Worm (Caenorhabditis elegans) whole organism, early embryonic: Measurements from ENCODE around the gene gst-44.

ENCODE experiments used
- aly-1 ChIP-seq: sonication (generic microtip); optimal IDR thresholded peaks from 2 replicates; lab custom pipeline; 2016; ENCODE audit warnings: missing genetic modification characterization, missing compliant biosample characterization
- ama-1 ChIP-seq: fragments of 150-350 bp; optimal IDR thresholded peaks from 2 replicates; lab custom pipeline; 2014
- ceh-36 ChIP-seq: sonication (generic microtip); optimal IDR thresholded peaks from 2 replicates; lab custom pipeline; 2016; ENCODE audit warnings: missing genetic modification characterization, inconsistent platforms, missing compliant biosample characterization
- flt-1 ChIP-seq: fragments of 200-800 bp; sonication (Bioruptor generic); IDR thresholded peaks from 2 replicates; pipeline ENCODE4 v1.3.6; 2022; ENCODE audit warnings: missing genetic modification characterization, missing compliant biosample characterization
- hmbx-1 ChIP-seq: sonication (generic microtip); optimal IDR thresholded peaks from 2 replicates; lab custom pipeline; 2016; ENCODE audit warnings: mild to moderate bottlenecking, missing genetic modification characterization, missing compliant biosample characterization
- hmg-4 ChIP-seq: fragments of 200-800 bp; sonication (Bioruptor generic); optimal IDR thresholded peaks from 2 replicates; lab custom pipeline; 2018; ENCODE audit warnings: mild to moderate bottlenecking, missing genetic modification characterization, missing compliant biosample characterization
- scrt-1 ChIP-seq: fragments of 200-800 bp; sonication (Bioruptor generic); IDR thresholded peaks from 2 replicates; pipeline ENCODE4 v1.3.6; 2022; ENCODE audit warnings: missing genetic modification characterization, missing compliant biosample characterization
- sea-1 ChIP-seq: fragments of 200-800 bp; sonication (Bioruptor generic); conservative IDR thresholded peaks from 2 replicates; pipeline ENCODE4 v1.3.6; 2022; ENCODE audit warnings: missing genetic modification characterization, missing compliant biosample characterization
- tbx-37 ChIP-seq: fragments of 200-800 bp; sonication (Bioruptor generic); conservative IDR thresholded peaks from 2 replicates; pipeline ENCODE4 v1.3.6; 2022; ENCODE audit warnings: missing genetic modification reagents, missing genetic modification characterization, missing compliant biosample characterization

DNA sequence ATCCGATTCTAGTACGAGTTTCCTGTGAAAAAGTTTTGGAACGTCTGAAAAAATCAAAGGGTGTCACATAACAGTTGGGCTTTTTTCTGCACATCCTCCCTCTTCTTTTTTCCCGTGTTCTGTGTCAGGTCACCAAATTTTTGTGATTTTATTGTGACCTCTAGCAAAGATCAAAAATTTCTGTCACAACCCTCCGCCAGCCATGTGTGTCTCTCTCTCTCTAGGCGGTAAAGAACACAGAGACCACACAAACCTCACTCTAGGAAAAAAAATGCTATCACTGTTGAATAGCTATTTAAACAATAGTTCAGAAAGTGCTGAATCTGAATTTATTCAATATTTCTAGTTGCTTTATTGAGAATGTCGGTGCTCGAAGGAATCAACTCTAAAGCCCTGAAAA, at the start of gene gst-44:
- TF ChIP-seq scrt-1 (no peak), hmg-4 (GFP tag; lab: Kevin White, UChicago) (no peak), ceh-36 (tag; lab: Kevin White, UChicago) (no peak), flt-1 (GFP tag; lab: Robert Waterston, UW) (no peak), ama-1 (lab: Kevin White, UChicago) (no peak), sea-1 (GFP tag; lab: Robert Waterston, UW) (no peak), tbx-37 (GFP tag; lab: Robert Waterston, UW) (no peak), aly-1 (tag; lab: Kevin White, UChicago) (no peak), hmbx-1 (tag; lab: Kevin White, UChicago) (no peak)
